Worm (Caenorhabditis elegans) whole organism, midembryonic: Measurements from ENCODE around the gene rps-27.

Experiments
- T22C8.4 ChIP-seq: fragments of 200-800 bp; sonication (Bioruptor generic); IDR thresholded peaks from 2 replicates; pipeline ENCODE4 v1.3.6; 2022; ENCODE audit warnings: missing genetic modification characterization, missing compliant biosample characterization
- flt-1 ChIP-seq: fragments of 200-800 bp; sonication (Bioruptor generic); IDR thresholded peaks from 2 replicates; pipeline ENCODE4 v1.3.6; 2022; ENCODE audit warnings: missing genetic modification characterization, missing compliant biosample characterization

ce11 chrV:66506-66905 lies 37.4 kb downstream of the rps-27 start:
- no peak for TF ChIP-seq T22C8.4 (GFP tag; lab: Robert Waterston, UW)
- no peak for TF ChIP-seq flt-1
